Fruit fly (Drosophila melanogaster) whole organism, wandering third instar larva: ENCODE data around the gene CG31789.

ENCODE experiments used
- Abd-B ChIP-seq: fragments of >200 bp; optimal IDR thresholded peaks from 2 replicates; lab custom pipeline; 2017; ENCODE audit warnings: missing biosample characterization, missing genetic modification characterization
- CG32264 ChIP-seq: fragments of 200-800 bp; sonication (Bioruptor generic); optimal IDR thresholded peaks from 2 replicates; lab custom pipeline; 2016; ENCODE audit warnings: missing biosample characterization, missing genetic modification characterization
- CG9705 ChIP-seq: fragments of 200-800 bp; sonication (Bioruptor generic); optimal IDR thresholded peaks from 2 replicates; lab custom pipeline; 2018; ENCODE audit warnings: missing biosample characterization, mild to moderate bottlenecking, missing genetic modification characterization
- CrebA ChIP-seq: fragments of 200-800 bp; sonication (Bioruptor generic); optimal IDR thresholded peaks from 2 replicates; lab custom pipeline; 2016; ENCODE audit warnings: missing biosample characterization, mild to moderate bottlenecking, missing genetic modification characterization, borderline replicate concordance
- Dfd ChIP-seq: fragments of >200 bp; optimal IDR thresholded peaks from 2 replicates; lab custom pipeline; 2017; ENCODE audit warnings: missing biosample characterization, missing genetic modification characterization
- Dif ChIP-seq: fragments of 200-275, 200-300 bp; sonication (Bioruptor generic); optimal IDR thresholded peaks from 2 replicates; lab custom pipeline; 2018; ENCODE audit warnings: missing biosample characterization, missing genetic modification characterization; ENCODE audit not compliant: partially characterized antibody
- GATAd ChIP-seq: sonication (Bioruptor generic); optimal IDR thresholded peaks from 2 replicates; lab custom pipeline; 2016; ENCODE audit warnings: missing biosample characterization, missing genetic modification characterization
- HLH106 ChIP-seq: fragments of 200-800 bp; optimal IDR thresholded peaks from 3 replicates; lab custom pipeline; 2019; ENCODE audit warnings: missing biosample characterization, mild to moderate bottlenecking, missing genetic modification characterization, moderate library complexity
- Hnf4 ChIP-seq: fragments of 200-800 bp; sonication (Bioruptor generic); optimal IDR thresholded peaks from 2 replicates; lab custom pipeline; 2016; ENCODE audit warnings: missing biosample characterization, mild to moderate bottlenecking, missing genetic modification characterization
- Hr78 ChIP-seq: fragments of >200 bp; optimal IDR thresholded peaks from 2 replicates; lab custom pipeline; 2017; ENCODE audit warnings: missing biosample characterization, missing genetic modification characterization
- Hr83 ChIP-seq: fragments of 200-300 bp; sonication (Bioruptor generic); optimal IDR thresholded peaks from 2 replicates; lab custom pipeline; 2016; ENCODE audit warnings: missing biosample characterization, mild to moderate bottlenecking, missing genetic modification characterization, moderate library complexity; ENCODE audit not compliant: poor library complexity, severe bottlenecking
- Jra ChIP-seq: sonication (Bioruptor generic); optimal IDR thresholded peaks from 2 replicates; lab custom pipeline; 2016; ENCODE audit warnings: missing biosample characterization, missing genetic modification characterization
- Mio ChIP-seq: sonication (Bioruptor generic); optimal IDR thresholded peaks from 2 replicates; lab custom pipeline; 2016; ENCODE audit warnings: missing biosample characterization, missing genetic modification characterization
- Myc ChIP-seq: fragments of >200 bp; optimal IDR thresholded peaks from 2 replicates; lab custom pipeline; 2017
- N ChIP-seq: fragments of >200 bp; optimal IDR thresholded peaks from 2 replicates; lab custom pipeline; 2018; ENCODE audit warnings: missing biosample characterization, missing external identifiers, missing genetic modification characterization
- OdsH ChIP-seq: fragments of 200-800 bp; sonication (Bioruptor generic); optimal IDR thresholded peaks from 2 replicates; lab custom pipeline; 2016; ENCODE audit warnings: missing biosample characterization, mild to moderate bottlenecking, missing genetic modification characterization
- Rel ChIP-seq, 2 experiments: fragments of 200-800 bp; sonication (Bioruptor generic) in 1 of 2; optimal IDR thresholded peaks; 2 replicates in 1 of 2; 3 replicates in 1 of 2; lab custom pipeline; 2016 to 2019; ENCODE audit warnings: mild to moderate bottlenecking in 2 of 2, missing biosample characterization in 2 of 2, missing genetic modification characterization in 2 of 2, moderate library complexity in 1 of 2
- Sp1 ChIP-seq: fragments of 200-800 bp; sonication (Bioruptor generic); optimal IDR thresholded peaks from 3 replicates; lab custom pipeline; 2019; ENCODE audit warnings: missing biosample characterization, mild to moderate bottlenecking, missing genetic modification characterization, moderate library complexity
- Vsx2 ChIP-seq: fragments of 200-300, 225-300 bp; sonication (Bioruptor generic); optimal IDR thresholded peaks from 2 replicates; lab custom pipeline; 2018; ENCODE audit warnings: missing biosample characterization, missing genetic modification characterization; ENCODE audit not compliant: partially characterized antibody
- br ChIP-seq: fragments of 200-800 bp; sonication (Bioruptor generic); optimal IDR thresholded peaks from 2 replicates; lab custom pipeline; 2016; ENCODE audit warnings: missing biosample characterization, missing genetic modification characterization
- brk ChIP-seq: fragments of 200-800 bp; sonication (Bioruptor generic); optimal IDR thresholded peaks from 2 replicates; lab custom pipeline; 2016; ENCODE audit warnings: missing biosample characterization, mild to moderate bottlenecking, missing genetic modification characterization
- dl ChIP-seq, 2 experiments: fragments of 175-275, 200-275 bp in 1 of 2; fragments of 200-275 bp in 1 of 2; sonication (Bioruptor generic); optimal IDR thresholded peaks; lab custom pipeline; 2018; ENCODE audit warnings: mild to moderate bottlenecking in 2 of 2, missing biosample characterization in 2 of 2, missing genetic modification characterization in 2 of 2, moderate library complexity in 2 of 2; ENCODE audit not compliant: partially characterized antibody in 2 of 2, insufficient read depth in 1 of 2
- dmrt93B ChIP-seq: fragments of 200-800 bp; sonication (Bioruptor generic); optimal IDR thresholded peaks from 2 replicates; lab custom pipeline; 2018; ENCODE audit warnings: missing biosample characterization, mild to moderate bottlenecking, missing genetic modification characterization
- dsf ChIP-seq: sonication (Bioruptor generic); optimal IDR thresholded peaks from 2 replicates; lab custom pipeline; 2016; ENCODE audit warnings: missing biosample characterization, missing genetic modification characterization, borderline replicate concordance
- ey ChIP-seq: fragments of 200-800 bp; sonication (Bioruptor generic); optimal IDR thresholded peaks from 2 replicates; lab custom pipeline; 2016; ENCODE audit warnings: missing biosample characterization, missing genetic modification characterization
- foxo ChIP-seq, 2 experiments: fragments of 200-800 bp; sonication (Bioruptor generic); optimal IDR thresholded peaks; 2 replicates in 1 of 2; 3 replicates in 1 of 2; lab custom pipeline; 2016 to 2017; ENCODE audit warnings: missing biosample characterization in 2 of 2, missing genetic modification characterization in 2 of 2
- fru ChIP-seq: fragments of 200-800 bp; sonication (Bioruptor generic); optimal IDR thresholded peaks from 3 replicates; lab custom pipeline; 2016; ENCODE audit warnings: missing biosample characterization, mild to moderate bottlenecking, missing genetic modification characterization
- h ChIP-seq: fragments of 200-800 bp; sonication (Bioruptor generic); optimal IDR thresholded peaks from 3 replicates; lab custom pipeline; 2016; ENCODE audit warnings: missing biosample characterization, mild to moderate bottlenecking, missing genetic modification characterization
- jim ChIP-seq: fragments of 175-275, 200-325 bp; sonication (Bioruptor generic); optimal IDR thresholded peaks from 2 replicates; lab custom pipeline; 2016; ENCODE audit warnings: missing biosample characterization, mild to moderate bottlenecking, missing genetic modification characterization
- lola ChIP-seq: fragments of >200 bp; optimal IDR thresholded peaks from 2 replicates; lab custom pipeline; 2017; ENCODE audit warnings: missing biosample characterization, missing genetic modification characterization
- pan ChIP-seq: fragments of >200 bp; optimal IDR thresholded peaks from 2 replicates; lab custom pipeline; 2017
- psq ChIP-seq: fragments of 200-800 bp; sonication (Bioruptor generic); optimal IDR thresholded peaks from 3 replicates; lab custom pipeline; 2017; ENCODE audit warnings: missing biosample characterization, mild to moderate bottlenecking, missing genetic modification characterization, moderate library complexity
- rgr ChIP-seq: fragments of 200-800 bp; sonication (Bioruptor generic); optimal IDR thresholded peaks from 3 replicates; lab custom pipeline; 2016; ENCODE audit warnings: missing biosample characterization, mild to moderate bottlenecking, missing genetic modification characterization
- sage ChIP-seq: fragments of 200-800 bp; sonication (Bioruptor generic); optimal IDR thresholded peaks from 2 replicates; lab custom pipeline; 2016; ENCODE audit warnings: missing biosample characterization, mild to moderate bottlenecking, missing genetic modification characterization
- sv ChIP-seq: fragments of 200-800 bp; sonication (Bioruptor generic); optimal IDR thresholded peaks from 3 replicates; lab custom pipeline; 2016; ENCODE audit warnings: missing biosample characterization, missing genetic modification characterization
- tai ChIP-seq: sonication (Bioruptor generic); optimal IDR thresholded peaks from 2 replicates; lab custom pipeline; 2016; ENCODE audit warnings: missing biosample characterization, missing genetic modification characterization
- usp ChIP-seq: fragments of >200 bp; optimal IDR thresholded peaks from 2 replicates; lab custom pipeline; 2017; ENCODE audit warnings: missing biosample characterization, missing genetic modification characterization
- woc ChIP-seq: sonication (Bioruptor generic); optimal IDR thresholded peaks from 2 replicates; lab custom pipeline; 2016; ENCODE audit warnings: missing biosample characterization, mild to moderate bottlenecking, missing genetic modification characterization

The CG31789 gene

DNA sequence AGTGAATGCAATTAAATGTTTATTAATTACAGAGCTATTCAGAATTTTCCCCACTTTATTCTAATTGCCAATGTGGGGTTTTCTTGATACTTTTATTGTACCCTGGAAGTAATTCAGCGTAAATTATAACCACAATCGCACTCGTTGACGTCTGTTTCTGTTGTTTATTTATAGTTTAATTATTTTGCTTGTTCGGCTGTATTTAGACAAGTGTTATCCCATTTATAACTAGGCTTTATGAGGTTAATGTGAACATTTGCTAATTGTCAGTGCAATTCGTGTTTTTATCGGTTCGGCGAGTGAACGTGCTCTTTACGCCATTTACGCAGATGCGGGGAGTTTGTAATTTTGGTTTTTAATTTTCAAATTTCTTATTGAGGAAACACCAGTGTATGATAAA lies 19.3 kb downstream of the CG31789 start (continued):
- no peak for TF ChIP-seq CrebA
- TF ChIP-seq jim: no peak
- no peak for TF ChIP-seq Dif (GFP tag; lab: Kevin White, UChicago)
- peak; percentile 39 for TF ChIP-seq rgr (GFP tag; lab: Kevin White, UChicago)
- TF ChIP-seq GATAd (GFP tag; lab: Kevin White, UChicago): no peak
- no peak for TF ChIP-seq brk (GFP tag; lab: Kevin White, UChicago)
- no peak for TF ChIP-seq CG9705 (GFP tag; lab: Kevin White, UChicago)
- no peak for TF ChIP-seq N
- TF ChIP-seq Jra (GFP tag; lab: Kevin White, UChicago): no peak
- TF ChIP-seq dmrt93B: no peak
- peak; percentile 10 for TF ChIP-seq Hnf4 (GFP tag; lab: Kevin White, UChicago)

DNA sequence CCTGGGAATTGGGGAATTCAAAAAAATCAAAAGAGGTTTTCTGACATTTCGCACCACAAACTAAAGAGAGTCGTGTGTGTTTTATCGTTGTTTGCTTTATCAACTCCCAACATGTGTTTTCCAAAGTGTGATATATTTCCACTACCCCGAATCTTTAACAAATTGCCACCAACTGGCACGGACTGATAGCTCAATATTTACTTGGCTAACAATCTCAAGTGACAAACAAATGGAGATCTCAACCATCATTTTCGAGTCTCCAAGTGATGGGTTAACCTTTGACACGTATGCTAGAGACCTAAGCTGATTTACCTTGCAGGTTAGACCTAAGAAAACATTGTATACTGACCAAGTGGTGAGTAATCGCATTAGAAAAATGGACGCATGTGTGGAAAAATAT lies 19.7 kb downstream of the CG31789 start:
- TF ChIP-seq sv (GFP tag; lab: Kevin White, UChicago): no peak
- TF ChIP-seq Mio (GFP tag; lab: Kevin White, UChicago): no peak
- no peak for TF ChIP-seq fru (GFP tag; lab: Kevin White, UChicago)
- no peak for TF ChIP-seq jim
- no peak for TF ChIP-seq dsf (GFP tag; lab: Kevin White, UChicago)
- no peak for TF ChIP-seq CG9705 (GFP tag; lab: Kevin White, UChicago)
- TF ChIP-seq Dfd (GFP tag; lab: Kevin White, UChicago): no peak
- TF ChIP-seq rgr (GFP tag; lab: Kevin White, UChicago): no peak
- no peak for TF ChIP-seq Hnf4 (GFP tag; lab: Kevin White, UChicago)
- no peak for TF ChIP-seq Jra (GFP tag; lab: Kevin White, UChicago)
- TF ChIP-seq psq (GFP tag; lab: Kevin White, UChicago): no peak
- no peak for TF ChIP-seq Abd-B (GFP tag; lab: Kevin White, UChicago)
- no peak for TF ChIP-seq Myc (lab: Kevin White, UChicago)
- TF ChIP-seq sage (GFP tag; lab: Kevin White, UChicago): no peak
- no peak for TF ChIP-seq Hr78 (GFP tag; lab: Kevin White, UChicago)
- TF ChIP-seq dl (GFP tag; optimal IDR thresholded peaks at IDR 0.05; lab: Kevin White, UChicago; ENCODE audit: insufficient read depth in 1 of 2, partially characterized antibody in 2 of 2): no peak
- TF ChIP-seq Dif (GFP tag; lab: Kevin White, UChicago): no peak

DNA sequence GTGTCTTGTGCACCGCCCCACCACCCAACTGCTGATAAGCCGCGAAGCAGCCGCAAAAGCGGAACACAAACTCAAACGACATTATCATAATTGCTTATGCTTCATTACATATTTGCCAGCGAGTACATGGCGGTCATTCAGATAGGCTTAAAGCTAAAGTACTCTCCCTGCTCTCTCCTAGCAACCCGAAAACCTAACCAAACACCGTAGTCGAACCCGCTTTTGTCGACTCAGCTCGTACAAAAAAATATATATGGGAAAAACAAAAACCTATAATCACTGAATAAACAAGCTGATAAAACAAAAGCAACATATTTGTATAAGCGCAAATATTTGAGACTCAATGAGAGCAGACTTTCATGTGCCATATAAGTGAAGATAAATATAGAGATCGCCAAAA lies 21.3 kb downstream of the CG31789 start:
- peak; percentile 92 for TF ChIP-seq h
- peak; percentile 78 for TF ChIP-seq Jra (GFP tag; lab: Kevin White, UChicago)
- no peak for TF ChIP-seq Myc (lab: Kevin White, UChicago)
- no peak for TF ChIP-seq usp (GFP tag; lab: Kevin White, UChicago)
- no peak for TF ChIP-seq lola (GFP tag; lab: Kevin White, UChicago)
- no peak for TF ChIP-seq Dfd (GFP tag; lab: Kevin White, UChicago)
- no peak for TF ChIP-seq dl (GFP tag; optimal IDR thresholded peaks at IDR 0.05; lab: Kevin White, UChicago; ENCODE audit: insufficient read depth in 1 of 2, partially characterized antibody in 2 of 2)
- TF ChIP-seq brk (GFP tag; lab: Kevin White, UChicago): peak; percentile 87
- TF ChIP-seq br (GFP tag; lab: Kevin White, UChicago): peak; percentile 84
- TF ChIP-seq pan (lab: Kevin White, UChicago): no peak
- TF ChIP-seq dsf (GFP tag; lab: Kevin White, UChicago): peak; percentile 46
- peak; percentile 69 for TF ChIP-seq CrebA
- TF ChIP-seq Hr83: peak; percentile 95
- TF ChIP-seq Hnf4 (GFP tag; lab: Kevin White, UChicago): peak; percentile 90
- TF ChIP-seq woc (GFP tag; lab: Kevin White, UChicago): peak; percentile 10
- TF ChIP-seq foxo (GFP tag; optimal IDR thresholded peaks at IDR 0.05; lab: Kevin White, UChicago): peak; percentile 26 to 76
- TF ChIP-seq Abd-B (GFP tag; lab: Kevin White, UChicago): no peak
- TF ChIP-seq sv (GFP tag; lab: Kevin White, UChicago): peak; percentile 72
- TF ChIP-seq OdsH: peak; percentile 91
- TF ChIP-seq jim: peak; percentile 82
- peak; percentile 14 for TF ChIP-seq CG9705 (GFP tag; lab: Kevin White, UChicago)
- TF ChIP-seq HLH106 (tag; lab: Kevin White, UChicago): peak; percentile 45
- TF ChIP-seq dmrt93B: peak; percentile 38
- TF ChIP-seq CG32264 (GFP tag; lab: Kevin White, UChicago): peak; percentile 78
- TF ChIP-seq tai (GFP tag; lab: Kevin White, UChicago): peak; percentile 84
- TF ChIP-seq Hr78 (GFP tag; lab: Kevin White, UChicago): no peak
- TF ChIP-seq ey (GFP tag; lab: Kevin White, UChicago): peak; percentile 63
- TF ChIP-seq Sp1 (GFP tag; lab: Kevin White, UChicago): peak; percentile 69
- TF ChIP-seq Rel (GFP tag; optimal IDR thresholded peaks at IDR 0.05; lab: Kevin White, UChicago): peak; percentile 37
- peak; percentile 61 for TF ChIP-seq Rel (tag; optimal IDR thresholded peaks at IDR 0.05; lab: Kevin White, UChicago)
- peak; percentile 79 for TF ChIP-seq fru (GFP tag; lab: Kevin White, UChicago)
- TF ChIP-seq rgr (GFP tag; lab: Kevin White, UChicago): peak; percentile 92
- no peak for TF ChIP-seq GATAd (GFP tag; lab: Kevin White, UChicago)
- no peak for TF ChIP-seq Dif (GFP tag; lab: Kevin White, UChicago)
- TF ChIP-seq Vsx2 (GFP tag; lab: Kevin White, UChicago): no peak
- TF ChIP-seq sage (GFP tag; lab: Kevin White, UChicago): peak; percentile 61
- no peak for TF ChIP-seq Mio (GFP tag; lab: Kevin White, UChicago)
- TF ChIP-seq psq (GFP tag; lab: Kevin White, UChicago): peak; percentile 67
- TF ChIP-seq N: no peak
